Worm (Caenorhabditis elegans): ENCODE data around the gene C49F8.1.

The C49F8.1 gene

DNA sequence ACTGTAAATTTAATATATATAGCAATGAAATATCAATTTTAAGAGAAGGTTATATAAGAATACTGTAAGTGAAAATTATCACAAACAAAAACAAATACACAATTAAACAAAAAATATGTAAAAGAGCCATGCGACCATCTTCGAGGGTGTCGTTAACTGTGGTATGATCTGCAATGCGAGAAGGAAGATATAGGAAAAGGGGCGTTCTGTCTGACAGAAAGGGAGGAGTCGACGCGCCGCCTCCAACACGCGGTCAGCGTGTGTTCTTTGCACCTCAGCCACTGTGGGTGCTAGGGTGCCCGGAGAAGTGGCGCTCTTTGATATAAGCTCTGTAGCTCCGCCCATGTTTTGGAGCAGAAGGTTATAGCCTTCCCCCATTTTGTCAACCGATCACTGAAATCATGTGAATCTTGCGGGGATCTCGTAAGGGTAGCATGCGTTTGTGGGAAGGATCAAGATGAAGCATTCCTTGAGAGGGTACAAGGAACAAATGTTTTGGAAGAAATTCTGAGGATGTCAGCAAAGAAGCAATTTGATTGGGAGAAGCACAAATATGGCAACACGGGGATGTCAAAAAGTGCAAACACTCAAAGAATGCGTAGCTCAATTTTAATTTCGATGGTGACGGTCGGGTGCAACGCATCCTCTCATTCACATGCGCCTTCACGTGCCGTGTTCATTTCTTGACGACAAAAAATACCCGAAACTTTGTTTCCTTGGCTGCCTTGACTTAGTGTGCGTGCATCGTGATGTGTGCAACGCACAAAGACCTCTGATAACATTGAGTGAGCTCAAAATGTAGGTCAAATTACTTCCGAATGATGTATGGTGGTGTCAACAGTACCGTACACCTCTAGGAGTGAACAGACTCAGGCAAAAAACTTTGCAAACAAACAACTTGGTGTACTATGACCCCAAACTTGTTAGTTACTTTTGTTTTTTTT lies 13.7 kb downstream of the C49F8.1 start, which contains the start of gene mxl-3 (continued):
- peak in 1 of 2 experiments; percentile 29 for TF ChIP-seq egl-27 (tag; optimal IDR thresholded peaks at IDR 0.05)
- TF ChIP-seq nhr-237 (tag; optimal IDR thresholded peaks at IDR 0.05) = no peak
- peak; percentile 51 for TF ChIP-seq nhr-11 (tag; optimal IDR thresholded peaks at IDR 0.05)
- peak; percentile 41 for TF ChIP-seq elt-2 (tag; optimal IDR thresholded peaks at IDR 0.05)
- TF ChIP-seq nhr-90 (tag; optimal IDR thresholded peaks at IDR 0.05; ENCODE audit: poor library complexity) = peak; percentile 57
- TF ChIP-seq lin-14 (GFP tag; optimal IDR thresholded peaks at IDR 0.05) = peak; percentile 54
- TF ChIP-seq nhr-85 (tag) = peak; percentile 80
- peak; percentile 16 for TF ChIP-seq lin-13 (GFP tag; optimal IDR thresholded peaks at IDR 0.05)

DNA sequence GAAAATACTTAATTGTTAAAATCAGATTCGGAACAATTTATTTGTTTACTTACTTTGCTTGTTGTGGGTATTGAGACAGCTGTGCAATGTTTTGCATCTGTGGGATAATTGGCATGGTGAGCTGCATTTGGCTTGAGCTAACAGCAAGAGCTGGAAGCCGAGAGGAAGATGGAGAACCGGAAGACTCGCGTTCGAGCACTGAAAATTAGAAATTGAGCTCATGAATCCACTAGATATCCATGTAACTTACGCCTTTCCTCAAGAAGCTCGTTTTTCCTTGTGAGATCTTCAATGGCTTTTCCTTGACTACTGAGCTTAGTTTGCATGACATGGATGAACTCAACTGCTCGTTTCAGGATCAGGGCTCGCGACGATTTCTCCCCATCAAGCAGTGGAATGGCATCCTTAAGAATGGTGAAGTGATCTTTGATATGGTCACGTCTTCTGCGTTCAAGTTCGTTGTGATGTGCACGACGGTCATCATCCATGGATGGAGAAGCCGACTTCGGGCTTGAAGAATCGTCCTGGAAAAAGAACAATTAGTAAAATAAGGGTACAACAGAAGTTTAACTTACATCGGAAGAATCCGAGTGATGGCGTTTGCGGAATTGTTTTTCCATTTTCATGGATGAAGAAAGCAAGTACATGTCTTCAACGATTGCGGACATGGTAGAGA lies 14.5 kb downstream of the C49F8.1 start:
- TF ChIP-seq efl-1 (optimal IDR thresholded peaks at IDR 0.05) (no peak), efl-1 (GFP tag; optimal IDR thresholded peaks at IDR 0.05 in 1 of 2) (peak in 1 of 2 experiments; percentile 67), lir-3 (tag; optimal IDR thresholded peaks at IDR 0.05; ENCODE audit: poor library complexity) (no peak)

DNA sequence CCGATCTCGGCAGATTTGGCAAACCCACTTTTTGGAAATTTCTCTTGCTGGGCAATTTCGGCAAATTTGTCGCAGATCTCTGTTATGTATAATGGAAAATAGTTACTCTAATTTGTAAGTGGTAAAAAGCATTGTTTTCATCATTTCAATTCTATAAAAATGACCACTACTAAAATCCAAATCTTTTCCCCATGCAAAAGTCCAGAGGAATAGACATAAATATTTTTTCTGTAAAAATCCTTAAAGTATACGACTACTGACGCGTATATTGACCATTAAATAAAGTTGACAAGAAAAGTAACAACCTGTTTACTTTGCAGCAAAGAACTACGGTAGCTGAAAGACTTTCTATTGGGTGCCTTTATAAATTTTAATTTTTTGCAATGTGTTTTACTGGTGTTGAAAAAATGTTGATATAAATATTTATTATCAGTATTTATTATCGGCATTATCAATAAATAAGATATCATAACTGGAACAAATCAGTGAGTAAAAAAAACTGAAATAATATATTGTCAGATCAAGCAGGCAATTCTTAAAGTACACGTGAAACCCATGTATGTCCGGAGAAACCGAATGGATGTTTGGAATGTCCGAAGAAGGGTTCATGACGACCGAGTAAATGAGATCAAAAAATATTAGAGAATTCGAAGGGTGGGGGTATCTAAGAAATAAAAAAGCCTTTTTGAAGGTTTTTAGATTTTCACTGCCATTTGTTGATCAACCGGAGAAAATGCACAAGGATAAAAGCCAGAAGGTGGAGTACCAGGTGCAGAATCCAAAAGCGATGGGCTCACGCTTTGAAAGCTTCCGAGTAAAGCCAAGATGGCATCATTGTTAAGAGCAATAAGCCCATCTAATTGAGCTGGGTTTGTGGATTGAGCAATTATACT lies 15.3 kb downstream of the C49F8.1 start:
- peak; percentile 7 for TF ChIP-seq swsn-7 (tag; optimal IDR thresholded peaks at IDR 0.05)
- TF ChIP-seq ceh-82 (tag; optimal IDR thresholded peaks at IDR 0.05) = no peak
- TF ChIP-seq dsc-1 (tag; optimal IDR thresholded peaks at IDR 0.05) = no peak
- TF ChIP-seq mdl-1 (tag; optimal IDR thresholded peaks at IDR 0.05) = no peak
- no peak for TF ChIP-seq sox-4 (tag; optimal IDR thresholded peaks at IDR 0.05)
- TF ChIP-seq nhr-90 (tag; optimal IDR thresholded peaks at IDR 0.05; ENCODE audit: poor library complexity) = peak; percentile 78
- TF ChIP-seq unc-130 (tag; optimal IDR thresholded peaks at IDR 0.05) = no peak
- TF ChIP-seq elt-2 (tag; optimal IDR thresholded peaks at IDR 0.05) = peak; percentile 31
- TF ChIP-seq jun-1 (tag; optimal IDR thresholded peaks at IDR 0.05) = no peak
- no peak for TF ChIP-seq nhr-11 (tag; optimal IDR thresholded peaks at IDR 0.05)
- TF ChIP-seq hlh-17 (GFP tag; optimal IDR thresholded peaks at IDR 0.05; ENCODE audit: borderline replicate concordance) = no peak
- no peak for TF ChIP-seq pag-3 (tag; optimal IDR thresholded peaks at IDR 0.05; ENCODE audit: borderline replicate concordance, insufficient read depth)
- no peak for TF ChIP-seq vab-15 (tag; optimal IDR thresholded peaks at IDR 0.05)
- peak; percentile 3 for TF ChIP-seq skn-1 (tag; optimal IDR thresholded peaks at IDR 0.05)
- no peak for TF ChIP-seq ceh-63 (GFP tag; optimal IDR thresholded peaks at IDR 0.05)
- no peak for TF ChIP-seq fos-1 (tag; optimal IDR thresholded peaks at IDR 0.05)
- TF ChIP-seq egl-13 (tag; optimal IDR thresholded peaks at IDR 0.05) = no peak
- TF ChIP-seq tlp-1 (tag; optimal IDR thresholded peaks at IDR 0.05) = no peak
- no peak for TF ChIP-seq hlh-4 (tag; optimal IDR thresholded peaks at IDR 0.05)
- no peak for TF ChIP-seq nhr-237 (tag; optimal IDR thresholded peaks at IDR 0.05)
- no peak for TF ChIP-seq mep-1 (tag; optimal IDR thresholded peaks at IDR 0.05)
- no peak for TF ChIP-seq efl-3 (GFP tag; optimal IDR thresholded peaks at IDR 0.05)
- TF ChIP-seq zip-4 (GFP tag; optimal IDR thresholded peaks at IDR 0.05) = no peak
- peak; percentile 52 for TF ChIP-seq nhr-20 (tag; optimal IDR thresholded peaks at IDR 0.05)
- no peak for TF ChIP-seq ets-5 (GFP tag; IDR thresholded peaks at IDR 0.05)
- no peak for TF ChIP-seq mab-9 (GFP tag; IDR thresholded peaks at IDR 0.05)
- no peak for TF ChIP-seq fkh-4 (tag; optimal IDR thresholded peaks at IDR 0.05; ENCODE audit: borderline replicate concordance)
- no peak for TF ChIP-seq mef-2 (tag; optimal IDR thresholded peaks at IDR 0.05)
- no peak for TF ChIP-seq dpl-1 (GFP tag; optimal IDR thresholded peaks at IDR 0.05)
- TF ChIP-seq Y116A8C.19 (tag; optimal IDR thresholded peaks at IDR 0.05; ENCODE audit: borderline replicate concordance) = no peak
- no peak for TF ChIP-seq nhr-76 (tag; optimal IDR thresholded peaks at IDR 0.05)
- peak; percentile 23 for TF ChIP-seq nhr-85 (tag)
- TF ChIP-seq lin-13 (GFP tag; optimal IDR thresholded peaks at IDR 0.05) = peak; percentile 46
- no peak for TF ChIP-seq F16B12.6 (tag; optimal IDR thresholded peaks at IDR 0.05)
- peak; percentile 8 for TF ChIP-seq sup-37 (GFP tag; optimal IDR thresholded peaks at IDR 0.05)
- no peak for TF ChIP-seq ceh-90 (tag; optimal IDR thresholded peaks at IDR 0.05)
- no peak for TF ChIP-seq lin-39 (tag; optimal IDR thresholded peaks at IDR 0.05)

All from whole organism, L1 larva.